Fruit fly (Drosophila melanogaster) whole organism, embryonic: ENCODE measurements around the gene QIL1.

Source experiments
- Blimp-1 ChIP-seq: fragments of 200-800 bp; sonication (Bioruptor generic); optimal IDR thresholded peaks from 3 replicates; lab custom pipeline; 2018; ENCODE audit warnings: missing biosample characterization, missing genetic modification characterization, mild to moderate bottlenecking, moderate library complexity, missing genetic modification reagents
- CG10267 ChIP-seq: fragments of 200-800 bp; sonication (Bioruptor generic); optimal IDR thresholded peaks from 2 replicates; lab custom pipeline; 2018; ENCODE audit warnings: missing biosample characterization, mild to moderate bottlenecking, missing genetic modification characterization, moderate library complexity
- CG12942 ChIP-seq: fragments of 200-800 bp; sonication (Bioruptor generic); optimal IDR thresholded peaks from 3 replicates; lab custom pipeline; 2016; ENCODE audit warnings: missing biosample characterization, missing genetic modification characterization
- CG13287 ChIP-seq: fragments of 200-800 bp; sonication (Bioruptor generic); IDR thresholded peaks from 2 replicates; pipeline ENCODE4 v1.3.6; 2022; ENCODE audit warnings: missing biosample characterization, missing genetic modification characterization; ENCODE audit not compliant: partially characterized antibody
- CG15479 ChIP-seq: fragments of 200-800 bp; sonication (Bioruptor generic); optimal IDR thresholded peaks from 3 replicates; lab custom pipeline; 2019; ENCODE audit warnings: missing biosample characterization, mild to moderate bottlenecking, missing genetic modification characterization, moderate library complexity
- CG31388 ChIP-seq: fragments of 200-800 bp; sonication (Bioruptor generic); optimal IDR thresholded peaks from 2 replicates; lab custom pipeline; 2016; ENCODE audit warnings: missing biosample characterization, missing genetic modification characterization
- CG3163 ChIP-seq: fragments of 200-800 bp; sonication (Bioruptor generic); optimal IDR thresholded peaks from 3 replicates; lab custom pipeline; 2016; ENCODE audit warnings: missing biosample characterization, missing genetic modification characterization
- CG32772 ChIP-seq: fragments of 200-800 bp; sonication (Bioruptor generic); IDR thresholded peaks from 2 replicates; pipeline ENCODE4 v1.3.6; 2022; ENCODE audit warnings: missing biosample characterization, missing genetic modification characterization
- CG33213 ChIP-seq: fragments of 200-800 bp; sonication (Bioruptor generic); optimal IDR thresholded peaks from 3 replicates; lab custom pipeline; 2016; ENCODE audit warnings: missing biosample characterization, missing genetic modification characterization
- CG34422 ChIP-seq: fragments of 200-800 bp; sonication (Bioruptor generic); IDR thresholded peaks from 3 replicates; pipeline ENCODE4 v1.3.6; 2022; ENCODE audit warnings: missing biosample characterization, missing genetic modification characterization
- CG4404 ChIP-seq: fragments of 200-800 bp; sonication (Bioruptor generic); IDR thresholded peaks from 2 replicates; pipeline ENCODE4 v1.3.6; 2022; ENCODE audit warnings: missing biosample characterization, missing genetic modification characterization
- CG4707 ChIP-seq: fragments of 200-800 bp; sonication (Bioruptor generic); optimal IDR thresholded peaks from 2 replicates; lab custom pipeline; 2018; ENCODE audit warnings: missing biosample characterization, mild to moderate bottlenecking, missing genetic modification characterization, moderate library complexity
- CG4820 ChIP-seq: fragments of 200-800 bp; sonication (Bioruptor generic); optimal IDR thresholded peaks from 3 replicates; lab custom pipeline; 2016; ENCODE audit warnings: missing biosample characterization, missing genetic modification characterization
- CG7745 ChIP-seq: fragments of 200-800 bp; sonication (Bioruptor generic); optimal IDR thresholded peaks from 2 replicates; lab custom pipeline; 2018; ENCODE audit warnings: missing biosample characterization, mild to moderate bottlenecking, missing genetic modification characterization, moderate library complexity
- CG9797 ChIP-seq: fragments of 200-800 bp; sonication (Bioruptor generic); optimal IDR thresholded peaks from 3 replicates; lab custom pipeline; 2018; ENCODE audit warnings: missing biosample characterization, mild to moderate bottlenecking, missing genetic modification characterization
- Camta ChIP-seq: fragments of 200-800 bp; sonication (Bioruptor generic); optimal IDR thresholded peaks from 2 replicates; lab custom pipeline; 2016; ENCODE audit warnings: missing biosample characterization, missing genetic modification characterization
- E2f1 ChIP-seq: fragments of 200-800 bp; sonication (Bioruptor generic); IDR thresholded peaks from 2 replicates; pipeline ENCODE4 v1.3.6; 2022; ENCODE audit warnings: missing biosample characterization, missing genetic modification characterization
- Ets97D ChIP-seq: fragments of 200-800 bp; sonication (Bioruptor generic); optimal IDR thresholded peaks from 3 replicates; lab custom pipeline; 2016; ENCODE audit warnings: missing biosample characterization, missing genetic modification characterization
- HmgD ChIP-seq: fragments of 200-800 bp; sonication (Bioruptor generic); optimal IDR thresholded peaks from 3 replicates; lab custom pipeline; 2016; ENCODE audit warnings: missing biosample characterization, missing genetic modification characterization
- Nf-YA ChIP-seq: fragments of 200-800 bp; sonication (Bioruptor generic); IDR thresholded peaks from 2 replicates; pipeline ENCODE4 v1.3.6; 2022; ENCODE audit warnings: missing biosample characterization, missing genetic modification characterization
- Nf-YC ChIP-seq: fragments of 200-800 bp; optimal IDR thresholded peaks from 3 replicates; lab custom pipeline; 2019; ENCODE audit warnings: missing biosample characterization, mild to moderate bottlenecking, missing genetic modification characterization, moderate library complexity
- Rfx ChIP-seq: fragments of 200-800 bp; sonication (Bioruptor generic); IDR thresholded peaks from 2 replicates; pipeline ENCODE4 v1.3.6; 2022; ENCODE audit warnings: missing biosample characterization, missing genetic modification characterization
- Six4 ChIP-seq: fragments of 200-800 bp; sonication (Bioruptor generic); optimal IDR thresholded peaks from 2 replicates; lab custom pipeline; 2016; ENCODE audit warnings: missing biosample characterization, missing genetic modification characterization
- TFAM ChIP-seq: fragments of 200-800 bp; sonication (Bioruptor generic); optimal IDR thresholded peaks from 2 replicates; lab custom pipeline; 2017; ENCODE audit warnings: missing biosample characterization, missing genetic modification characterization, inconsistent platforms
- Usf ChIP-seq: fragments of 200-800 bp; sonication (Bioruptor generic); optimal IDR thresholded peaks from 2 replicates; lab custom pipeline; 2017; ENCODE audit warnings: missing genotype, missing biosample characterization, missing genetic modification characterization
- bsh ChIP-seq, 2 experiments: fragments of 200-800 bp; sonication (Bioruptor generic); optimal IDR thresholded peaks; 2 replicates each; lab custom pipeline; 2017 to 2018; ENCODE audit warnings: mild to moderate bottlenecking in 2 of 2, missing biosample characterization in 2 of 2, missing genetic modification characterization in 2 of 2, moderate library complexity in 1 of 2
- chm ChIP-seq: fragments of 200-800 bp; sonication (Bioruptor generic); IDR thresholded peaks from 2 replicates; pipeline ENCODE4 v1.3.6; 2022; ENCODE audit warnings: missing biosample characterization, missing genetic modification characterization
- dmrt99B ChIP-seq: fragments of 200-800 bp; sonication (Bioruptor generic); optimal IDR thresholded peaks from 2 replicates; lab custom pipeline; 2018; ENCODE audit warnings: missing biosample characterization, mild to moderate bottlenecking, missing genetic modification characterization, moderate library complexity
- dpn ChIP-seq, 2 experiments: fragments of 200-800 bp; sonication (Bioruptor generic); optimal IDR thresholded peaks; 3 replicates each; lab custom pipeline; 2016; ENCODE audit warnings: missing biosample characterization in 2 of 2, missing genetic modification characterization in 2 of 2
- gce ChIP-seq: fragments of 200-800 bp; sonication (Bioruptor generic); IDR thresholded peaks from 3 replicates; pipeline ENCODE4 v1.3.6; 2022; ENCODE audit warnings: missing biosample characterization, missing genetic modification characterization
- gsb-n ChIP-seq: fragments of 200-800 bp; sonication (Bioruptor generic); optimal IDR thresholded peaks from 3 replicates; lab custom pipeline; 2018; ENCODE audit warnings: missing biosample characterization, mild to moderate bottlenecking, missing genetic modification characterization
- hb ChIP-seq: fragments of 200-800 bp; sonication (Bioruptor generic); IDR thresholded peaks from 3 replicates; pipeline ENCODE4 v1.3.6; 2022; ENCODE audit warnings: missing biosample characterization, missing genetic modification characterization; ENCODE audit not compliant: partially characterized antibody
- lilli ChIP-seq: fragments of 200-800 bp; sonication (Bioruptor generic); optimal IDR thresholded peaks from 3 replicates; lab custom pipeline; 2016; ENCODE audit warnings: missing biosample characterization, missing genetic modification characterization
- mirr ChIP-seq: fragments of 200-800 bp; sonication (Bioruptor generic); optimal IDR thresholded peaks from 3 replicates; lab custom pipeline; 2018; ENCODE audit warnings: missing biosample characterization, mild to moderate bottlenecking, missing genetic modification characterization
- phol ChIP-seq: fragments of 200-800 bp; sonication (Bioruptor generic); optimal IDR thresholded peaks from 3 replicates; lab custom pipeline; 2018; ENCODE audit warnings: missing biosample characterization, mild to moderate bottlenecking, missing genetic modification characterization, moderate library complexity
- psq ChIP-seq: fragments of 200-800 bp; sonication (Bioruptor generic); optimal IDR thresholded peaks from 2 replicates; lab custom pipeline; 2017; ENCODE audit warnings: missing biosample characterization, missing genetic modification characterization
- repo ChIP-seq: fragments of 200-800 bp; sonication (Bioruptor generic); optimal IDR thresholded peaks from 2 replicates; lab custom pipeline; 2016; ENCODE audit warnings: missing biosample characterization, missing genetic modification characterization
- run ChIP-seq: fragments of 200-800 bp; sonication (Bioruptor generic); optimal IDR thresholded peaks from 3 replicates; lab custom pipeline; 2018; ENCODE audit warnings: missing biosample characterization, mild to moderate bottlenecking, missing genetic modification characterization
- sd ChIP-seq: fragments of 200-800 bp; sonication (Bioruptor generic); optimal IDR thresholded peaks from 3 replicates; lab custom pipeline; 2018; ENCODE audit warnings: missing biosample characterization, mild to moderate bottlenecking, missing genetic modification characterization, moderate library complexity
- sens ChIP-seq: fragments of 200-800 bp; sonication (Bioruptor generic); peaks from one replicate; lab custom pipeline; 2016; ENCODE audit warnings: missing biosample characterization, missing genetic modification characterization
- shn ChIP-seq: fragments of 200-800 bp; sonication (Bioruptor generic); optimal IDR thresholded peaks from 3 replicates; lab custom pipeline; 2016; ENCODE audit warnings: missing biosample characterization, missing genetic modification characterization
- sima ChIP-seq: fragments of 200-800 bp; sonication (Bioruptor generic); optimal IDR thresholded peaks from 2 replicates; lab custom pipeline; 2016; ENCODE audit warnings: missing biosample characterization, missing genetic modification characterization
- slou ChIP-seq: fragments of 200-800 bp; sonication (Bioruptor generic); optimal IDR thresholded peaks from 3 replicates; lab custom pipeline; 2016; ENCODE audit warnings: missing biosample characterization, missing genetic modification characterization
- slp2 ChIP-seq: fragments of 200-800 bp; sonication (Bioruptor generic); optimal IDR thresholded peaks from 2 replicates; lab custom pipeline; 2016; ENCODE audit warnings: missing biosample characterization, missing genetic modification characterization
- sug ChIP-seq: fragments of 200-800 bp; optimal IDR thresholded peaks from 2 replicates; lab custom pipeline; 2019; ENCODE audit warnings: missing biosample characterization, mild to moderate bottlenecking, missing genetic modification characterization, moderate library complexity
- tio ChIP-seq: fragments of 200-800 bp; sonication (Bioruptor generic); optimal IDR thresholded peaks from 2 replicates; lab custom pipeline; 2017; ENCODE audit warnings: missing biosample characterization, missing genetic modification characterization, inconsistent platforms
- tll ChIP-seq, 2 experiments: fragments of 200-800 bp in 1 of 2; fragments of >200 bp in 1 of 2; sonication (Bioruptor generic) in 1 of 2; optimal IDR thresholded peaks; 2 replicates each; lab custom pipeline; 2017 to 2019; ENCODE audit warnings: missing biosample characterization in 2 of 2, missing genetic modification characterization in 2 of 2, mild to moderate bottlenecking in 1 of 2, moderate library complexity in 1 of 2
- vvl ChIP-seq: fragments of 200-800 bp; sonication (Bioruptor generic); IDR thresholded peaks from 2 replicates; pipeline ENCODE4 v1.3.6; 2022; ENCODE audit warnings: missing biosample characterization, missing genetic modification characterization

The QIL1 gene

DNA sequence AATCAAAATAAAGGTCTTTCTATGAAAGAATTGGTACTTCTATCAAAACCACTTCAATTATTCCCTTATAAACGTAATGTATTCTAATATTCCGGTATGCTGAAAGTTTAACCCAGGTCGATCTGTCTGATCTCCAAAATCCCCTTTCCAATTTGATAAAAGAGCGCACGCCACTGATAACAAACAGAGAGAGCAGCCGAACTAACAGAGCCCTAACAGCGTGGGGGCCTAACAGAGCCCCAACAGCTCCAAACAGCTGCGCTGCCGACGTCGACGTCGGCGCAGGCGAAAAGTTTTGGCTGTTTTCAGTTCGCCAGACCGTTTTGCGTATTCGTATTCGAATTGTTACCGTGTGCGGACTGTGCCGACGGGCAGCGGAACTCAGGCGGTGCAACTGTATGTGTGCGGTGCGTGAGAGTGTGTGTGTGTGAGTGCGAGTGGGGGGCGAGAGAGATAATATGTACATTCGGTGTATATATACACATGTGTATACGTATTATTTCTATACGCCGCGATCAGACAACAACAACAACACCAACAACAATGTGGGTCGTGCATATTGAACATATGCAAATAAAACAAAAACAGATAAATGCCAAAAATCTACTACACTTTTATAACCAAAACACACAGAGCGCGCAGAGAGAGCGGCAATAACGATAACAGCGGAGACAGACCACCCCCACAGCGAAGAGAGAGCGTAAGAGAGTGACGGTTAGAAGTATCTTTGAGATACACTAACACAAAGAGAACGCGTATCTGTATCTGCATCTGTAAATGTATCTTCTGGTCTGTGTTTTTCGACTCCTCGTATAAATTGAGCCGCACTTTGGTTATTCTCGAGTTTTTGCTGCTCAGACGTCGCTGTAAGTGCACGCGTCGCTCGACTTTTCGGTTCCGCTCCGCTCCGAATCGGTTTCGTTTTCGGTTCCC lies 21.3 kb downstream of the QIL1 start, which contains the start of gene Oatp74D (continued):
- TF ChIP-seq sd (tag; lab: Kevin White, UChicago), result peak; percentile 96
- TF ChIP-seq CG31388 (GFP tag; lab: Kevin White, UChicago), result no peak
- peak; percentile 88 for TF ChIP-seq mirr (GFP tag; lab: Kevin White, UChicago)
- TF ChIP-seq Rfx (GFP tag; lab: Robert Waterston, UW), result peak; percentile 64; the same call in 1 of the 2 replicates
- no peak for TF ChIP-seq CG10267 (tag; lab: Kevin White, UChicago)
- peak; percentile 43; the same call in 1 of the 2 replicates for TF ChIP-seq chm (GFP tag; lab: Robert Waterston, UW)
- TF ChIP-seq E2f1 (GFP tag; lab: Robert Waterston, UW), result peak; percentile 43; the same call in 1 of the 2 replicates
- TF ChIP-seq CG7745, result no peak
- peak; percentile 40 for TF ChIP-seq HmgD (GFP tag; lab: Kevin White, UChicago)
- no peak for TF ChIP-seq CG33213
- TF ChIP-seq gce (GFP tag; lab: Robert Waterston, UW), result 0 out of 3 replicates have a peak, but pooled peaks have one; percentile 44
- TF ChIP-seq CG9797 (GFP tag; lab: Kevin White, UChicago), result peak; percentile 16
- TF ChIP-seq CG34422 (GFP tag; lab: Robert Waterston, UW), result peak; percentile 58; the same call in 1 of the 3 replicates
- TF ChIP-seq Ets97D, result no peak
- no peak for TF ChIP-seq Nf-YA (GFP tag; lab: Robert Waterston, UW)
- peak; percentile 24 for TF ChIP-seq Camta
- TF ChIP-seq Nf-YC (tag; lab: Kevin White, UChicago), result peak; percentile 68
- no peak for TF ChIP-seq CG4820 (GFP tag; lab: Kevin White, UChicago)
- no peak for TF ChIP-seq CG12942 (GFP tag; lab: Kevin White, UChicago)
- peak; percentile 85 for TF ChIP-seq vvl
- TF ChIP-seq run, result no peak
- peak; percentile 98 for TF ChIP-seq CG3163 (GFP tag; lab: Kevin White, UChicago)
- no peak for TF ChIP-seq repo (GFP tag; lab: Kevin White, UChicago)
- peak; percentile 13 for TF ChIP-seq phol (tag; lab: Kevin White, UChicago)
- peak; percentile 33 for TF ChIP-seq Blimp-1 (GFP tag; lab: Kevin White, UChicago)
- TF ChIP-seq sug (tag; lab: Kevin White, UChicago), result peak; percentile 87
- TF ChIP-seq dpn (GFP tag; optimal IDR thresholded peaks at IDR 0.05; lab: Kevin White, UChicago), result peak in 1 of 2 experiments; percentile 60
- peak; percentile 67 for TF ChIP-seq lilli
- peak; percentile 56 for TF ChIP-seq CG4707 (GFP tag; lab: Kevin White, UChicago)
- TF ChIP-seq tio (GFP tag; lab: Kevin White, UChicago), result no peak
- TF ChIP-seq sens (GFP tag; lab: Kevin White, UChicago), result peak; percentile 88
- TF ChIP-seq bsh (GFP tag; optimal IDR thresholded peaks at IDR 0.05; lab: Kevin White, UChicago), result peak in 1 of 2 experiments; percentile 34
- peak; percentile 59 for TF ChIP-seq CG15479 (GFP tag; lab: Kevin White, UChicago)
- no peak for TF ChIP-seq shn (GFP tag; lab: Kevin White, UChicago)
- TF ChIP-seq tll (GFP tag; optimal IDR thresholded peaks at IDR 0.05; lab: Kevin White, UChicago), result no peak
- TF ChIP-seq hb, result no peak
- TF ChIP-seq Six4 (GFP tag; lab: Kevin White, UChicago), result no peak
- no peak for TF ChIP-seq Usf
- peak; percentile 58 for TF ChIP-seq dmrt99B
- TF ChIP-seq slp2 (GFP tag; lab: Kevin White, UChicago), result peak; percentile 8
- TF ChIP-seq slou, result no peak
- TF ChIP-seq CG4404, result no peak
- TF ChIP-seq psq, result no peak
- TF ChIP-seq CG32772 (GFP tag; lab: Robert Waterston, UW), result no peak
- TF ChIP-seq CG13287 (GFP tag; lab: Robert Waterston, UW), result peak; percentile 68; the same call in 1 of the 2 replicates
- no peak for TF ChIP-seq sima
- TF ChIP-seq gsb-n (tag; lab: Kevin White, UChicago), result peak; percentile 53
- no peak for TF ChIP-seq TFAM (GFP tag; lab: Kevin White, UChicago)
